Fruit fly (Drosophila melanogaster) whole organism, embryonic: Measurements from ENCODE around the gene Rbp1-like.

ENCODE experiments used
- CG11085 ChIP-seq: fragments of 200-800 bp; sonication (Bioruptor generic); IDR thresholded peaks from 2 replicates; pipeline ENCODE4 v1.3.6; 2022; ENCODE audit warnings: missing biosample characterization, missing genetic modification characterization
- CG6175 ChIP-seq: fragments of 200-800 bp; sonication (Bioruptor generic); IDR thresholded peaks from 3 replicates; pipeline ENCODE4 v1.3.6; 2022; ENCODE audit warnings: missing biosample characterization, missing genetic modification characterization
- CG8388 ChIP-seq: fragments of 200-800 bp; sonication (Bioruptor generic); optimal IDR thresholded peaks from 2 replicates; lab custom pipeline; 2019; ENCODE audit warnings: missing biosample characterization, mild to moderate bottlenecking, missing genetic modification characterization, moderate library complexity
- HmgD ChIP-seq: fragments of 200-800 bp; sonication (Bioruptor generic); optimal IDR thresholded peaks from 3 replicates; lab custom pipeline; 2016; ENCODE audit warnings: missing biosample characterization, missing genetic modification characterization
- Hr3 ChIP-seq: fragments of 200-800 bp; sonication (Bioruptor generic); optimal IDR thresholded peaks from 3 replicates; lab custom pipeline; 2016; ENCODE audit warnings: missing biosample characterization, missing genetic modification characterization
- Hr39 ChIP-seq: fragments of >200 bp; optimal IDR thresholded peaks from 2 replicates; lab custom pipeline; 2017
- Nf-YB ChIP-seq: fragments of 200-800 bp; sonication (Bioruptor generic); optimal IDR thresholded peaks from 3 replicates; lab custom pipeline; 2019; ENCODE audit warnings: missing biosample characterization, mild to moderate bottlenecking, missing genetic modification characterization, moderate library complexity
- Side ChIP-seq: fragments of 200-800 bp; sonication (Bioruptor generic); optimal IDR thresholded peaks from 2 replicates; lab custom pipeline; 2016; ENCODE audit warnings: missing biosample characterization, missing genetic modification characterization
- corto ChIP-seq: fragments of 200-800 bp; sonication (Bioruptor generic); optimal IDR thresholded peaks from 2 replicates; lab custom pipeline; 2016; ENCODE audit warnings: missing biosample characterization, mild to moderate bottlenecking, missing genetic modification characterization, moderate library complexity
- nom ChIP-seq: fragments of 200-800 bp; sonication (Bioruptor generic); optimal IDR thresholded peaks from 2 replicates; lab custom pipeline; 2017; ENCODE audit warnings: missing biosample characterization, missing genetic modification characterization, mild to moderate bottlenecking, moderate library complexity, missing genetic modification reagents
- repo ChIP-seq: fragments of 200-800 bp; sonication (Bioruptor generic); optimal IDR thresholded peaks from 2 replicates; lab custom pipeline; 2016; ENCODE audit warnings: missing biosample characterization, missing genetic modification characterization

- TF ChIP-seq Hr3 (GFP tag; lab: Kevin White, UChicago) (peak; percentile 27), Hr39 (no peak), nom (GFP tag; lab: Kevin White, UChicago) (peak; percentile 73), HmgD (peak; percentile 68), CG6175 (peak; percentile 19; the same call in 1 of the 3 replicates), repo (no peak), CG8388 (GFP tag; lab: Kevin White, UChicago) (peak; percentile 0), CG11085 (GFP tag; lab: Robert Waterston, UW) (no peak), corto (no peak), Side (GFP tag; lab: Kevin White, UChicago) (peak; percentile 57), Nf-YB (no peak)
These were observed 907 bp downstream of the Rbp1-like start for dm6 chrX:13383770-13384169.
